Worm (Caenorhabditis elegans): ENCODE data around the gene F53A10.2.

DNA sequence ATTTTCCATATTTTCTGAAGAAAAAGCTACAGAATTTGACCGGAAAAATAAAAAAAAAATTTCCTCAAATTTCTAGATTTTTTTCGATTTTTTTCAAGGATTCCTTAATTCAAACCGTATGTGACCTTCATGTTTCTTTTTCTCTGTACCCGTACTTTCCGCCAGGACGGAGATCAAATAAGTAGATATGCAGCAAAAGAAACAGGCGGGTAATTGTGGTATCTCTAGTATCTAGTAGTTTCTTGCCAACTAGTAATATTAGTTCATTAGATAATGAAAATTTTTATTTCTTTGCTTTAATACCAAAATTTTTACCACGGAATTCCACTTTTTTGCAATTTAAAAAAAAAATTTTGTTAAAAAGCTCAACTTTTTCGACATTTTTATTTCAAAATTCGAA, 17.5 kb downstream of the F53A10.2 start:
- TF ChIP-seq egl-27 (tag; optimal IDR thresholded peaks at IDR 0.05): no peak
- no peak for TF ChIP-seq skn-1 (tag; optimal IDR thresholded peaks at IDR 0.05)
- no peak for TF ChIP-seq dpl-1 (GFP tag; optimal IDR thresholded peaks at IDR 0.05)
- no peak for TF ChIP-seq snpc-4 (tag; optimal IDR thresholded peaks at IDR 0.05)
- TF ChIP-seq aly-2 (tag; optimal IDR thresholded peaks at IDR 0.05): no peak
- no peak for TF ChIP-seq rnt-1 (tag; optimal IDR thresholded peaks at IDR 0.05)
- TF ChIP-seq nhr-76 (tag; optimal IDR thresholded peaks at IDR 0.05): no peak

All from whole organism, L1 larva.